Worm (Caenorhabditis elegans): ENCODE measurements around the gene C23G10.2.

- TF ChIP-seq F55B11.4 (tag; optimal IDR thresholded peaks at IDR 0.05; ENCODE audit: borderline replicate concordance, insufficient read depth) (no peak), Y95B8A.8 (GFP tag; IDR thresholded peaks at IDR 0.05) (no peak), madf-10 (tag; optimal IDR thresholded peaks at IDR 0.05) (no peak)
Measured at ce11 chrIII:6166634-6167033, 41.2 kb upstream of the C23G10.2 start.
